Worm (Caenorhabditis elegans) whole organism, L1 larva: Measurements from ENCODE around the gene twk-5.
A peak's percentile ranks its signal among the peaks of the same experiment; 100 is the strongest.
"Not testable (repeated sequence)": the region's sequence is repeated elsewhere in the genome, so short reads cannot be mapped to it uniquely, and the experiment has no call there.

Experiments used
- C16A3.4 ChIP-seq: fragments of 150-350 bp; optimal IDR thresholded peaks from 2 replicates; lab custom pipeline; 2014; ENCODE audit warnings: missing biosample characterization, missing genetic modification characterization
- C34B4.2 ChIP-seq: sonication (generic microtip); optimal IDR thresholded peaks from 2 replicates; lab custom pipeline; 2017; ENCODE audit warnings: mild to moderate bottlenecking, missing genetic modification characterization, missing compliant biosample characterization
- F16B12.6 ChIP-seq: fragments of 150-350 bp; optimal IDR thresholded peaks from 2 replicates; lab custom pipeline; 2014; ENCODE audit warnings: missing biosample characterization, missing genetic modification characterization
- alr-1 ChIP-seq: fragments of 200-800 bp; sonication (Bioruptor generic); optimal IDR thresholded peaks from 2 replicates; lab custom pipeline; 2018; ENCODE audit warnings: borderline replicate concordance, mild to moderate bottlenecking, missing genetic modification characterization, missing compliant biosample characterization
- ceh-8 ChIP-seq: fragments of 200-800 bp; sonication (Bioruptor generic); optimal IDR thresholded peaks from 2 replicates; lab custom pipeline; 2018; ENCODE audit warnings: mild to moderate bottlenecking, missing genetic modification characterization, moderate library complexity, missing compliant biosample characterization
- ceh-88 ChIP-seq: fragments of 200-800 bp; sonication (Bioruptor generic); IDR thresholded peaks from 2 replicates; pipeline ENCODE4 v1.3.6; 2022; ENCODE audit warnings: missing genetic modification characterization, missing compliant biosample characterization
- dsc-1 ChIP-seq: sonication (generic microtip); optimal IDR thresholded peaks from 2 replicates; lab custom pipeline; 2016; ENCODE audit warnings: mild to moderate bottlenecking, missing genetic modification characterization, missing compliant biosample characterization
- efl-1 ChIP-seq, 4 experiments: fragments of 150-350 bp; optimal IDR thresholded peaks in 3 of 4; peaks in 1 of 4; 1 replicate in 1 of 4; 2 replicates in 3 of 4; lab custom pipeline; 2014; ENCODE audit warnings: missing biosample characterization in 2 of 4, missing genetic modification characterization in 2 of 4, missing genetic modification reagents in 2 of 4
- efl-3 ChIP-seq: fragments of 200-800 bp; sonication (Bioruptor generic); optimal IDR thresholded peaks from 2 replicates; lab custom pipeline; 2018; ENCODE audit warnings: mild to moderate bottlenecking, missing genetic modification characterization, missing compliant biosample characterization
- elt-2 ChIP-seq: sonication (generic microtip); optimal IDR thresholded peaks from 2 replicates; lab custom pipeline; 2016; ENCODE audit warnings: missing genetic modification characterization, mild to moderate bottlenecking, inconsistent platforms, missing compliant biosample characterization, missing genetic modification reagents
- ets-5 ChIP-seq: fragments of 200-800 bp; sonication (Bioruptor generic); IDR thresholded peaks from 2 replicates; pipeline ENCODE4 v1.3.6; 2022; ENCODE audit warnings: missing genetic modification characterization, missing compliant biosample characterization
- fkh-4 ChIP-seq: sonication (generic microtip); optimal IDR thresholded peaks from 2 replicates; lab custom pipeline; 2016; ENCODE audit warnings: missing compliant biosample characterization, missing genetic modification characterization, borderline replicate concordance
- fkh-8 ChIP-seq: sonication (generic microtip); optimal IDR thresholded peaks from 2 replicates; lab custom pipeline; 2016; ENCODE audit warnings: mild to moderate bottlenecking, missing genetic modification characterization, missing compliant biosample characterization
- grh-1 ChIP-seq: fragments of 200-800 bp; sonication (Bioruptor generic); IDR thresholded peaks from 2 replicates; pipeline ENCODE4 v1.3.6; 2022; ENCODE audit warnings: missing genetic modification reagents, missing genetic modification characterization, missing compliant biosample characterization
- hlh-4 ChIP-seq: sonication (generic microtip); optimal IDR thresholded peaks from 2 replicates; lab custom pipeline; 2016; ENCODE audit warnings: mild to moderate bottlenecking, missing genetic modification characterization, missing compliant biosample characterization
- jun-1 ChIP-seq: fragments of 150-350 bp; optimal IDR thresholded peaks from 2 replicates; lab custom pipeline; 2014; ENCODE audit warnings: missing biosample characterization, missing genetic modification reagents, missing genetic modification characterization
- lin-14 ChIP-seq: fragments of 200-800 bp; sonication (Bioruptor generic); optimal IDR thresholded peaks from 2 replicates; lab custom pipeline; 2018; ENCODE audit warnings: mild to moderate bottlenecking, missing genetic modification characterization, moderate library complexity, missing compliant biosample characterization
- lin-39 ChIP-seq: fragments of 150-350 bp; optimal IDR thresholded peaks from 2 replicates; lab custom pipeline; 2014; ENCODE audit warnings: missing biosample characterization, missing genetic modification reagents, missing genetic modification characterization
- mab-9 ChIP-seq: fragments of 200-800 bp; sonication (Bioruptor generic); IDR thresholded peaks from 2 replicates; pipeline ENCODE4 v1.3.6; 2022; ENCODE audit warnings: missing genetic modification reagents, missing genetic modification characterization, missing compliant biosample characterization
- mdl-1 ChIP-seq, 2 experiments: fragments of 150-350 bp; optimal IDR thresholded peaks; 2 replicates each; lab custom pipeline; 2014 to 2017; ENCODE audit warnings: missing biosample characterization in 2 of 2, missing genetic modification characterization in 2 of 2, inconsistent platforms in 1 of 2
- nhr-11 ChIP-seq: fragments of 150-350 bp; optimal IDR thresholded peaks from 2 replicates; lab custom pipeline; 2014; ENCODE audit warnings: missing biosample characterization, missing genetic modification characterization
- nhr-12 ChIP-seq: sonication (generic microtip); optimal IDR thresholded peaks from 2 replicates; lab custom pipeline; 2017; ENCODE audit warnings: missing biosample characterization, missing genetic modification characterization
- nhr-19 ChIP-seq: fragments of 200-800 bp; sonication (Bioruptor generic); conservative IDR thresholded peaks from 2 replicates; pipeline ENCODE4 v1.3.6; 2022; ENCODE audit warnings: missing genetic modification characterization, missing compliant biosample characterization
- nhr-28 ChIP-seq: fragments of 150-350 bp; optimal IDR thresholded peaks from 2 replicates; lab custom pipeline; 2014; ENCODE audit warnings: missing biosample characterization, missing genetic modification characterization
- nhr-77 ChIP-seq: fragments of 150-350 bp; optimal IDR thresholded peaks from 2 replicates; lab custom pipeline; 2014; ENCODE audit warnings: missing biosample characterization, missing genetic modification characterization
- nhr-84 ChIP-seq: sonication (generic microtip); optimal IDR thresholded peaks from 2 replicates; lab custom pipeline; 2017; ENCODE audit warnings: missing biosample characterization, missing genetic modification characterization
- nhr-85 ChIP-seq: sonication (generic microtip); peaks from one replicate; lab custom pipeline; 2016; ENCODE audit warnings: missing genetic modification characterization, inconsistent platforms, missing compliant biosample characterization
- pax-3 ChIP-seq: fragments of 200-800 bp; sonication (Bioruptor generic); optimal IDR thresholded peaks from 2 replicates; lab custom pipeline; 2018; ENCODE audit warnings: mild to moderate bottlenecking, missing genetic modification characterization, moderate library complexity, missing compliant biosample characterization
- snpc-4 ChIP-seq: fragments of 150-350 bp; optimal IDR thresholded peaks from 2 replicates; lab custom pipeline; 2014; ENCODE audit warnings: missing biosample characterization, missing genetic modification characterization
- snu-23 ChIP-seq: sonication (generic microtip); optimal IDR thresholded peaks from 2 replicates; lab custom pipeline; 2016; ENCODE audit warnings: missing genetic modification characterization, missing compliant biosample characterization
- sox-4 ChIP-seq: sonication (generic microtip); optimal IDR thresholded peaks from 2 replicates; lab custom pipeline; 2016; ENCODE audit warnings: missing genetic modification characterization, missing compliant biosample characterization
- sup-37 ChIP-seq: fragments of 200-800 bp; sonication (Bioruptor generic); optimal IDR thresholded peaks from 2 replicates; lab custom pipeline; 2018; ENCODE audit warnings: mild to moderate bottlenecking, missing genetic modification characterization, missing compliant biosample characterization
- unc-62 ChIP-seq: fragments of 150-350 bp; optimal IDR thresholded peaks from 2 replicates; lab custom pipeline; 2014; ENCODE audit warnings: missing biosample characterization, missing genetic modification reagents, missing genetic modification characterization
- unc-86 ChIP-seq: sonication (generic microtip); optimal IDR thresholded peaks from 2 replicates; lab custom pipeline; 2016; ENCODE audit warnings: missing genetic modification characterization, missing compliant biosample characterization
- unc-98 ChIP-seq: fragments of 200-800 bp; sonication (Bioruptor generic); IDR thresholded peaks from 2 replicates; pipeline ENCODE4 v1.3.6; 2022; ENCODE audit warnings: missing genetic modification characterization, missing compliant biosample characterization
- vab-15 ChIP-seq: sonication (generic microtip); optimal IDR thresholded peaks from 2 replicates; lab custom pipeline; 2017; ENCODE audit warnings: missing genotype, mild to moderate bottlenecking, missing genetic modification characterization, missing compliant biosample characterization
- xbp-1 ChIP-seq: sonication (generic microtip); optimal IDR thresholded peaks from 2 replicates; lab custom pipeline; 2016; ENCODE audit warnings: missing genetic modification characterization, missing compliant biosample characterization
- zip-4 ChIP-seq: fragments of 200-800 bp; sonication (Bioruptor generic); optimal IDR thresholded peaks from 2 replicates; lab custom pipeline; 2018; ENCODE audit warnings: mild to moderate bottlenecking, missing genetic modification characterization, moderate library complexity, missing compliant biosample characterization
- ztf-11 ChIP-seq, 2 experiments: sonication (generic microtip); optimal IDR thresholded peaks; 2 replicates each; lab custom pipeline; 2016 to 2017; ENCODE audit warnings: missing genetic modification characterization in 2 of 2, missing biosample characterization in 1 of 2, missing compliant biosample characterization in 1 of 2

The twk-5 gene

DNA sequence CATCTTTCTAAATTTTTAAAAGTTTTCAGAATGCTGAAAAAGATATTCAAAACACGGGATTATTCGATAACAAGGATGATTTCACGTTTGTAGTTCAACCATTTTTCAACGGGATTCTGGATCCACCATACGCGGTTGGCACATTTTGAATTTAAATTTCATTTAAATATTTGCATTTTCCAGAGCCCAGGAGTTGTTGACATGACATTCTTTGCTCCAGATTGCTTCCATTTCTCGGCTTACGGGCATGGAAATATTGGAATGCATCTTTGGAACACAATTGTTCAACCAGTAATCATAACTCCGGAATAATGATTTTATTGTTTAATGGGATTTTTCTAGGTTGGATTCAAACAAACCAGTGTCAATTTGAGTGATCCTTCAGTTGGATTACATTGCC is 34.2 kb downstream of the twk-5 start:
- TF ChIP-seq unc-98 (no peak), mab-9 (no peak), efl-1 (optimal IDR thresholded peaks at IDR 0.05; lab: Kevin White, UChicago) (no peak), efl-1 (GFP tag; optimal IDR thresholded peaks at IDR 0.05 in 1 of 2; lab: Kevin White, UChicago) (peak in 1 of 2 experiments; percentile 26), unc-86 (tag; lab: Kevin White, UChicago) (no peak), nhr-84 (no peak)

ce11 chrII:11448753-11449152 is 36.3 kb downstream of the twk-5 start, which contains the start of gene W02B12.1:
Gene W02B12.1, plus strand, starts transcription at chrII:11449021.
- TF ChIP-seq elt-2 (peak; percentile 57), nhr-28 (tag; lab: Kevin White, UChicago) (no peak)

DNA sequence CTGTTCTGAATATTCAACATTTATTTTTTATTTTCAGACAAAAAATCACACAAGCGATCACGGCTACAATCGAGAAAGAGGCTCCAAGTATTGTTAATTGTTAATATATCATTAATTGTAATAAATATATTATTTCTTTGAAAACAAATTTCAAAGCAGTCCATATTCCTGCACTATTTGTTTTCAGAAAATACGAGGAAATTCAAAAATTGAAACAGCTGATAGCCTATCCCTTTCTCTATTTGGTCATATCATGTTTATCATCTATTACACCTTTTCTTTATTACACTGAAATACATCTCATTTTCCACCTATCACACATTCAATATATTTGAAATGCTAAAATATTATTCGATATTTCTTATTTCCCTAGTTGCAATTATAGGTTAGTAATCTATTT is 40.1 kb downstream of the twk-5 start, which contains the start of gene W02B12.13:
Gene W02B12.13 (plus strand): TSS at position 301 of the 400 bp plus-strand sequence.
- TF ChIP-seq elt-2 (no peak), ztf-11 (tag; optimal IDR thresholded peaks at IDR 0.05; lab: Kevin White, UChicago) (no peak), zip-4 (GFP tag; lab: Kevin White, UChicago) (no peak), vab-15 (tag; lab: Kevin White, UChicago) (no peak), lin-39 (tag; lab: Kevin White, UChicago) (no peak), ceh-88 (no peak), xbp-1 (tag; lab: Kevin White, UChicago) (no peak), mdl-1 (tag; optimal IDR thresholded peaks at IDR 0.05; lab: Kevin White, UChicago) (no peak), grh-1 (GFP tag; lab: Robert Waterston, UW) (no peak), nhr-12 (no peak)

- no peak for TF ChIP-seq unc-62 (GFP tag; lab: Kevin White, UChicago)
- no peak for TF ChIP-seq ceh-88
- TF ChIP-seq alr-1 (tag; lab: Kevin White, UChicago) = no peak
- TF ChIP-seq sup-37 (GFP tag; lab: Kevin White, UChicago) = no peak
- TF ChIP-seq snpc-4 = no peak
- TF ChIP-seq nhr-11 = no peak
- TF ChIP-seq nhr-19 (GFP tag; lab: Robert Waterston, UW) = no peak
- TF ChIP-seq F16B12.6 (tag; lab: Kevin White, UChicago) = no peak
- no peak for TF ChIP-seq nhr-28 (tag; lab: Kevin White, UChicago)
- TF ChIP-seq fkh-4 (tag; lab: Kevin White, UChicago) = no peak
- TF ChIP-seq, all 84 proteins: peak for 0
These were observed 41.2 kb downstream of the twk-5 start, which contains the start of gene adbp-1 for ce11 chrII:11443862-11444261. Gene adbp-1, plus strand, starts transcription at chrII:11444162.

- TF ChIP-seq nhr-85 (tag; lab: Kevin White, UChicago) = no peak
- TF ChIP-seq ceh-8 = peak; percentile 28
These were observed 42.0 kb downstream of the twk-5 start for ce11 chrII:11443128-11443527.

DNA sequence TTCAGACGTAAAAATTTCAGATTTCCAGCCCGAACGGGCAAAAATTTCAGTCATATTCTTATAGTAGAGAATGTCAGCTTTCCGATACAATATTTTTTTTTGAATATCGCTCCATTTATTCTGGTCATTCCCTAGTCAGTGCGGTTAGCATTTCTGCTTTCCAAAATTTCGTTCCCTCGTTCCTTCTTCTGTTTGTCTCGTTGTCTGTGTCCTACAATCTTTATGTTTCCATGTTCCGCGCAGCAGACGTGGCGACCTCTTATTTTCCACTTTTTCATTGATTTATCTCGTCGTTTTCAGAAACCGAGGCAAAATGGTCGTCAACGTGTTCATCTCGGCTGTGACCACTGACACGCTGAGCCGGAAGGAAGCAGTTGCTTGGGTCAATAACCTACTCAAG is 42.7 kb downstream of the twk-5 start, which contains the start of gene ebp-2:
Gene ebp-2 (plus strand): TSS at position 301 of the 400 bp plus-strand sequence.
- TF ChIP-seq fkh-8; sox-4; grh-1 (GFP tag; lab: Robert Waterston, UW): not testable (repeated sequence)
- TF ChIP-seq, all 84 proteins: peak for 0; not testable (repeated sequence) for 84

DNA sequence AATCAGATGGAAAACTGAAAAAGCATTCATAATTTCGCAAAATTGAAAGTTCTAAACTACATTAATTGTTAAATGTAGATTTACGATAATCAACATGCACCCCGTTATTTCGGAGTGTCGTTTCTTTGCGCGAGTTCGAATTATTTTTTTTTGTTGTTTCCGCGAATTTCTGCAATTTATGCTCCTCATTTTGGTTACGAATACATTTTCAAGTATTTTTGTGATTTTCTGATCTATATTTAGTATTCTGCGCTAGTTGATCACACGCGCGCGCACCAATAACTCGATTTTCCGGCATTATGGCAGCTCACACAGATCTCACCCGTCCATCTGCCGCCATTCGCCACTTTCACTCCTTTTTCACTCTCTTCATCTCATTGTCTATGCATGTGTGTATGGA is 44.8 kb downstream of the twk-5 start, which contains the start of gene VW02B12L.2:
Gene VW02B12L.2 (minus strand): TSS at position 65 of the 400 bp plus-strand sequence.
- TF ChIP-seq jun-1 (tag; lab: Kevin White, UChicago) = no peak
- TF ChIP-seq ets-5 = no peak
- peak; percentile 18 for TF ChIP-seq dsc-1 (tag; lab: Kevin White, UChicago)
- no peak for TF ChIP-seq nhr-85 (tag; lab: Kevin White, UChicago)
- peak; percentile 43 to 91 for TF ChIP-seq efl-1 (optimal IDR thresholded peaks at IDR 0.05; lab: Kevin White, UChicago)
- peak; percentile 90 to 99 for TF ChIP-seq efl-1 (GFP tag; optimal IDR thresholded peaks at IDR 0.05 in 1 of 2; lab: Kevin White, UChicago)
- TF ChIP-seq C16A3.4 (tag; lab: Kevin White, UChicago) = peak; percentile 54
- no peak for TF ChIP-seq unc-98
- TF ChIP-seq snpc-4 = peak; percentile 7
- TF ChIP-seq hlh-4 (tag; lab: Kevin White, UChicago) = no peak
- TF ChIP-seq alr-1 (tag; lab: Kevin White, UChicago) = no peak
- peak; percentile 57 for TF ChIP-seq snu-23 (GFP tag; lab: Kevin White, UChicago)
- no peak for TF ChIP-seq pax-3 (tag; lab: Kevin White, UChicago)
- TF ChIP-seq efl-3 (GFP tag; lab: Kevin White, UChicago) = no peak
- TF ChIP-seq nhr-19 (GFP tag; lab: Robert Waterston, UW) = no peak
- no peak for TF ChIP-seq sox-4
- peak; percentile 23 for TF ChIP-seq nhr-77
- no peak for TF ChIP-seq ceh-8
- no peak for TF ChIP-seq C34B4.2 (tag; lab: Kevin White, UChicago)
- no peak for TF ChIP-seq F16B12.6 (tag; lab: Kevin White, UChicago)
- TF ChIP-seq fkh-8 = peak; percentile 4
- TF ChIP-seq lin-14 (GFP tag; lab: Kevin White, UChicago) = peak; percentile 61
- TF ChIP-seq ztf-11 (tag; optimal IDR thresholded peaks at IDR 0.05; lab: Kevin White, UChicago) = no peak
